Worm (Caenorhabditis elegans): ENCODE results near the gene decr-1.2.

Gene decr-1.2

ce11 chrII:8566039-8566438 lies 20.6 kb downstream of the decr-1.2 start, which contains the start of gene stc-1:
stc-1 (minus strand) TSS chrII:8566139.
- TF ChIP-seq K09A11.1 (tag; optimal IDR thresholded peaks at IDR 0.05; ENCODE audit: insufficient read depth) (no peak), elt-2 (tag; optimal IDR thresholded peaks at IDR 0.05) (peak; percentile 3), ceh-34 (tag; optimal IDR thresholded peaks at IDR 0.05) (no peak)

ce11 chrII:8566806-8567266 lies 21.4 kb downstream of the decr-1.2 start, which contains the start of gene F54C9.3:
F54C9.3 (minus strand) TSS chrII:8566856.
- peak; percentile 74 for TF ChIP-seq elt-2 (tag; optimal IDR thresholded peaks at IDR 0.05)
- no peak for TF ChIP-seq gmeb-2 (tag; optimal IDR thresholded peaks at IDR 0.05)
- peak; percentile 1 for TF ChIP-seq dve-1 (tag; optimal IDR thresholded peaks at IDR 0.05)

- TF ChIP-seq madf-2 (tag; optimal IDR thresholded peaks at IDR 0.05) = no peak
- TF ChIP-seq hlh-6 (tag; optimal IDR thresholded peaks at IDR 0.05) = peak; percentile 60
Measured at ce11 chrII:8568234-8568969, 23.0 kb downstream of the decr-1.2 start.

- TF ChIP-seq npax-4 (tag; optimal IDR thresholded peaks at IDR 0.05) = no peak
- no peak for TF ChIP-seq unc-86 (tag; optimal IDR thresholded peaks at IDR 0.05)
- no peak for TF ChIP-seq lin-11 (tag; optimal IDR thresholded peaks at IDR 0.05)
- TF ChIP-seq hlh-6 (tag; optimal IDR thresholded peaks at IDR 0.05) = no peak
- TF ChIP-seq F13H6.1 (tag; optimal IDR thresholded peaks at IDR 0.05) = peak; percentile 7
- TF ChIP-seq ama-1 (optimal IDR thresholded peaks at IDR 0.05) = no peak
- TF ChIP-seq rnt-1 (tag; optimal IDR thresholded peaks at IDR 0.05) = peak; percentile 71
- TF ChIP-seq unc-3 (GFP tag; conservative IDR thresholded peaks at IDR 0.05) = 0 out of 2 replicates have a peak, but pooled peaks have one; percentile 17
- no peak for TF ChIP-seq unc-3 (tag; optimal IDR thresholded peaks at IDR 0.05)
- TF ChIP-seq sox-2 (GFP tag; IDR thresholded peaks at IDR 0.05) = no peak
- TF ChIP-seq ceh-45 (GFP tag; IDR thresholded peaks at IDR 0.05) = no peak
- TF ChIP-seq fax-1 (tag; optimal IDR thresholded peaks at IDR 0.05) = no peak
- TF ChIP-seq hlh-13 (GFP tag; optimal IDR thresholded peaks at IDR 0.05) = no peak
- peak; percentile 68 for TF ChIP-seq dve-1 (tag; optimal IDR thresholded peaks at IDR 0.05)
- TF ChIP-seq ceh-30 (tag; optimal IDR thresholded peaks at IDR 0.05) = peak; percentile 76
- TF ChIP-seq ztf-16 (tag; optimal IDR thresholded peaks at IDR 0.05) = no peak
- TF ChIP-seq ceh-6 (GFP tag; optimal IDR thresholded peaks at IDR 0.05) = no peak
- TF ChIP-seq gmeb-2 (tag; optimal IDR thresholded peaks at IDR 0.05) = no peak
- TF ChIP-seq Y22D7AL.16 (tag; optimal IDR thresholded peaks at IDR 0.05) = peak; percentile 26
- no peak for TF ChIP-seq fkh-10 (GFP tag; optimal IDR thresholded peaks at IDR 0.05)
- TF ChIP-seq pag-3 (tag; optimal IDR thresholded peaks at IDR 0.05; ENCODE audit: borderline replicate concordance) = no peak
- TF ChIP-seq ceh-24 (tag; optimal IDR thresholded peaks at IDR 0.05) = no peak
- TF ChIP-seq fkh-6 (tag; optimal IDR thresholded peaks at IDR 0.05) = no peak
- TF ChIP-seq pha-4 (tag; optimal IDR thresholded peaks at IDR 0.05) = no peak
- no peak for TF ChIP-seq ceh-22 (tag; optimal IDR thresholded peaks at IDR 0.05)
- TF ChIP-seq C38D4.7 (GFP tag; optimal IDR thresholded peaks at IDR 0.05) = no peak
- peak; percentile 48 for TF ChIP-seq C08G9.2 (tag; optimal IDR thresholded peaks at IDR 0.05)
- TF ChIP-seq madf-2 (tag; optimal IDR thresholded peaks at IDR 0.05) = peak; percentile 29
- TF ChIP-seq ahr-1 (tag; optimal IDR thresholded peaks at IDR 0.05) = no peak
- TF ChIP-seq pax-1 (tag; optimal IDR thresholded peaks at IDR 0.05) = peak; percentile 80
- no peak for TF ChIP-seq lim-6 (tag; optimal IDR thresholded peaks at IDR 0.05)
- no peak for TF ChIP-seq elt-4 (tag; optimal IDR thresholded peaks at IDR 0.05)
- TF ChIP-seq hlh-30 (tag; optimal IDR thresholded peaks at IDR 0.05; ENCODE audit: insufficient read depth) = peak; percentile 65
- no peak for TF ChIP-seq hlh-8 (tag; optimal IDR thresholded peaks at IDR 0.05)
- no peak for TF ChIP-seq ceh-14 (tag; optimal IDR thresholded peaks at IDR 0.05)
- TF ChIP-seq nhr-232 (tag; optimal IDR thresholded peaks at IDR 0.05) = no peak
- peak; percentile 46 for TF ChIP-seq ets-4 (tag; optimal IDR thresholded peaks at IDR 0.05)
- no peak for TF ChIP-seq pat-9 (tag; optimal IDR thresholded peaks at IDR 0.05)
- no peak for TF ChIP-seq T23F11.4 (GFP tag; optimal IDR thresholded peaks at IDR 0.05)
- no peak for TF ChIP-seq K09A11.1 (tag; optimal IDR thresholded peaks at IDR 0.05; ENCODE audit: insufficient read depth)
Measured at ce11 chrII:8569038-8569977, 23.9 kb downstream of the decr-1.2 start, which contains the start of the genes col-38 and rpl-5. col-38 (minus strand) TSS chrII:8569088. rpl-5 (plus strand) TSS chrII:8569927.

Data from whole organism, late embryonic.